Fruit fly (Drosophila melanogaster): ENCODE measurements around the gene CG31204.

DNA sequence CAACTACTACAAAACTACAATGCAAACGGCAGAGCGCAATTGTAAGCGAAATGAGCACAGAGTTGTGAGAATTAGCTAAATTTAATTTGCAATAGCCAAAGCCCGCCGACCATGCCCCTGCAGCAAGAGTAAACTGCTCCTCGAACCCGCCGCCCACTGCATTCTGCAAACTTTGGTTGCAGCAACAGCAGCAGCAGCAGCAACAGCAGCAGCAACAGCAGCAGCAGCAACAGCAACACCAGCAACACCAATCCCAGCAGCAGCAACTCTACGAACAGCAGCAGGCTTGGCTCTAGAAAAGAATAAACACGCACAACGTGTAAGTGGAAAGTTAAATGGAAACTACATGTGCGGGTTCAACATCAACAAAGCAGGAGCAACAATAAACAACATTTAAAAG, 23.1 kb downstream of the CG31204 start:
- TF ChIP-seq psq (GFP tag; optimal IDR thresholded peaks at IDR 0.05) (no peak), HLH106 (tag; optimal IDR thresholded peaks at IDR 0.05) (no peak), usp (GFP tag; optimal IDR thresholded peaks at IDR 0.05) (no peak), pan (optimal IDR thresholded peaks at IDR 0.05) (no peak), woc (GFP tag; optimal IDR thresholded peaks at IDR 0.05) (no peak), Jra (GFP tag; optimal IDR thresholded peaks at IDR 0.05) (no peak), Hr78 (GFP tag; optimal IDR thresholded peaks at IDR 0.05) (no peak), h (GFP tag; optimal IDR thresholded peaks at IDR 0.05) (no peak), dl (GFP tag; optimal IDR thresholded peaks at IDR 0.05; ENCODE audit: insufficient read depth in 1 of 2, partially characterized antibody in 2 of 2) (no peak), dsf (GFP tag; optimal IDR thresholded peaks at IDR 0.05; ENCODE audit: borderline replicate concordance) (no peak), dmrt93B (GFP tag; optimal IDR thresholded peaks at IDR 0.05) (no peak), fru (GFP tag; optimal IDR thresholded peaks at IDR 0.05) (no peak), CG9705 (GFP tag; optimal IDR thresholded peaks at IDR 0.05) (no peak), Myc (optimal IDR thresholded peaks at IDR 0.05) (no peak)
